Worm (Caenorhabditis elegans): ENCODE measurements around the gene F28C1.1.

ce11 chrV:12465399-12465798, 14.8 kb downstream of the F28C1.1 start:
- TF ChIP-seq fos-1 (tag; optimal IDR thresholded peaks at IDR 0.05) (peak; percentile 22), mdl-1 (tag; optimal IDR thresholded peaks at IDR 0.05) (peak in 1 of 2 experiments; percentile 76), nhr-85 (tag) (peak; percentile 85), irx-1 (tag; optimal IDR thresholded peaks at IDR 0.05) (peak; percentile 88), lin-14 (GFP tag; optimal IDR thresholded peaks at IDR 0.05) (peak; percentile 99)

All from whole organism, L1 larva.